Worm (Caenorhabditis elegans): Measurements from ENCODE around the gene acly-1.

- TF ChIP-seq unc-55 (GFP tag; optimal IDR thresholded peaks at IDR 0.05) (no peak), nhr-25 (tag; optimal IDR thresholded peaks at IDR 0.05) (no peak), R02D3.7 (tag; optimal IDR thresholded peaks at IDR 0.05) (no peak), nhr-12 (tag; optimal IDR thresholded peaks at IDR 0.05) (no peak), alr-1 (tag; optimal IDR thresholded peaks at IDR 0.05) (no peak), lin-13 (GFP tag; optimal IDR thresholded peaks at IDR 0.05) (no peak), nhr-77 (tag; optimal IDR thresholded peaks at IDR 0.05) (no peak), lin-11 (tag; optimal IDR thresholded peaks at IDR 0.05) (no peak), Y55F3AM.14 (GFP tag; optimal IDR thresholded peaks at IDR 0.05) (no peak)
These were observed 3.9 kb downstream of the acly-1 start for ce11 chrX:1483229-1483628.

Data from whole organism, L2 larva.